Fruit fly (Drosophila melanogaster): ENCODE measurements around the gene lace.

The lace gene

DNA sequence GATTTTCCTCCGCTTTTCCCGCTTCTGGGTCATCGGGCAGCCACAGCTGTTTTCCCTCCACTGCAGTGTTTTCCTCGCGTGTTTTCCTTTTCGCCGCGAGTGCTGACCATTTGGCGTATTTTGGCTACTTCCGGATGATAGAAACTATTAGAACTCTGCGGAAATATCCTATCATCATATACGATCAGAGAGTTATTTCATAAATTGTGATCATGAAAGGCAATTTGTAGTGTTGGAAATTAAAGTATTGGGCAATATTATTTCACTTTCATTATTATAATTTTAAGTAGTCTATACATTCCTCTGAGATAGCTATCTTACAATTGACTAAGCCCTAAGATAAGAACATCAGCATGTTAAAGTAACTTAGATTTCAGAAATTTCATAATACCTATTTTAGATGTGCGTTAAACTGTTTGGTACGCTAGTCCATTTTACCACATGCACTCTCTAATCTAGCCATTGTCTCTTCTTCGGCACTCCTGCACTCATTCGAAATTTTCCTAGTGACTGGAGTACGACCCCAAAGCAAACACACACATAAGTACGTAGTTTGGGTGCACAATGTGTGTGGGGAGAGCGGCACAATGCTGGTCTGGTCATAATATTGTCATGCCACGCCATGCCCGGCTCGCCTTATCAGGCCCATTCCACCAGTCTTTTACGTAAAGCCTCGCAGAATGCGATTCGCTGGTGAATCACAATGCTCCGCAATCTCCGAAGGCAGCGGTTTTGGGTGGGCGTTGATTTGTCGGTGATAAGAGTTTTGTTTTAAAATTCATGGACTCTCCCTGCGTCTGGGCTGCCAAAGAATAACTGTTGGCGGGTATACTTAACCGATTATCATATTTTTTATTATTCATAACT, 1.0 kb downstream of the lace start (continued):
- TF ChIP-seq sens (GFP tag) (peak; percentile 71), Hey (tag; optimal IDR thresholded peaks at IDR 0.05) (peak; percentile 20), CG34376 (GFP tag; optimal IDR thresholded peaks at IDR 0.05) (peak; percentile 4), CG15479 (GFP tag; optimal IDR thresholded peaks at IDR 0.05) (peak; percentile 49), Pdp1 (GFP tag; optimal IDR thresholded peaks at IDR 0.05) (peak in 1 of 2 experiments; percentile 91), Nf-YB (GFP tag; optimal IDR thresholded peaks at IDR 0.05) (peak; percentile 29), hkb (optimal IDR thresholded peaks at IDR 0.05) (no peak), hkb (GFP tag; IDR thresholded peaks at IDR 0.05) (peak; percentile 26; the same call in 1 of the 2 replicates), rib (GFP tag; IDR thresholded peaks at IDR 0.05) (peak; percentile 19; the same call in 1 of the 2 replicates), ap (GFP tag; IDR thresholded peaks at IDR 0.05) (no peak), Trl (optimal IDR thresholded peaks at IDR 0.05) (peak in 1 of 2 experiments; percentile 41), Trl (GFP tag; optimal IDR thresholded peaks at IDR 0.05) (no peak), Oaz (GFP tag; IDR thresholded peaks at IDR 0.05) (no peak), sens-2 (GFP tag; IDR thresholded peaks at IDR 0.05) (peak; percentile 65)

DNA sequence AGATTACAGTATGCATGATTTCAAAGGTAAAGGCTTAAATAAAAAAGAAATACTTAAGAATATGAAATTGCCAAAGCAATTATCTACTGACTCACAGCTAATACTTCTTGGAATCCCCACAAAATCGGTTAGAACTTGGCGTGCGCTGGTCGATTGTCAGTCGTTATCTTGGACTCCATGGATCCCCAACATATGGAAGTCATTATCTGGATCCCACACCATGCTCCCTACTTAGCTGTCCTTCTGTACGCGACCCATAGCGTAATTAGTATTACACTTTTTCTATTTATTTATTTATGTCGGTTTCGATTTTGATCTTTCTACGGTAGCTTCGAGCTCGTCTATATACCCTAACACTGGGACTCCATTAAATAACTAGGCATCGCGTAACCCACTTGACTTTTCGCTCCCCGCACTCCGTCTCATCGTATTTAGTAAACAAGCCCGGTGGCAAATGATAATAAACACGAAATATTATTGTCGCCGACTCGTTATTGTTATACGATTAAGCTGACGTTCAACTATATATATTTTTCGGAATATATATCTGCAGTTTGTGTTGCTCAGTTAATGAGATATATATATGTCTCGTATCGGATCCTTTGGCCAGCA, 2.1 kb downstream of the lace start:
- no peak for TF ChIP-seq CG12155 (GFP tag; optimal IDR thresholded peaks at IDR 0.05)
- TF ChIP-seq prd (optimal IDR thresholded peaks at IDR 0.05), result no peak
- TF ChIP-seq prd (GFP tag; IDR thresholded peaks at IDR 0.05), result no peak
- no peak for TF ChIP-seq jing (GFP tag; optimal IDR thresholded peaks at IDR 0.05)
- no peak for TF ChIP-seq CG8765 (GFP tag; IDR thresholded peaks at IDR 0.05)
- TF ChIP-seq vnd (GFP tag; IDR thresholded peaks at IDR 0.05; ENCODE audit: partially characterized antibody), result peak; percentile 39; the same call in 2 of the 3 replicates
- peak in 1 of 2 experiments; percentile 93 for TF ChIP-seq Pdp1 (GFP tag; optimal IDR thresholded peaks at IDR 0.05)
- TF ChIP-seq onecut (GFP tag; IDR thresholded peaks at IDR 0.05), result no peak
- TF ChIP-seq sens-2 (GFP tag; IDR thresholded peaks at IDR 0.05), result no peak
- TF ChIP-seq Hey (tag; optimal IDR thresholded peaks at IDR 0.05), result no peak
- TF ChIP-seq CG3838 (GFP tag; optimal IDR thresholded peaks at IDR 0.05), result peak; percentile 6
- TF ChIP-seq crol (GFP tag; IDR thresholded peaks at IDR 0.05), result peak; percentile 70
- TF ChIP-seq ewg (GFP tag; optimal IDR thresholded peaks at IDR 0.05), result no peak
- peak; percentile 71 for TF ChIP-seq Med (GFP tag)
- TF ChIP-seq ATbp (GFP tag; optimal IDR thresholded peaks at IDR 0.05), result no peak
- TF ChIP-seq CG6813 (GFP tag; optimal IDR thresholded peaks at IDR 0.05), result peak; percentile 32
- TF ChIP-seq oc (tag; optimal IDR thresholded peaks at IDR 0.05), result no peak
- TF ChIP-seq mirr (GFP tag; optimal IDR thresholded peaks at IDR 0.05), result peak; percentile 62
- peak; percentile 71 for TF ChIP-seq D19A (tag; optimal IDR thresholded peaks at IDR 0.05)
- 0 out of 2 replicates have a peak, but pooled peaks have one; percentile 15 for TF ChIP-seq Xrp1 (GFP tag; IDR thresholded peaks at IDR 0.05)
- peak; percentile 40; the same call in 1 of the 2 replicates for TF ChIP-seq sob (GFP tag; IDR thresholded peaks at IDR 0.05)
- TF ChIP-seq gem (tag; optimal IDR thresholded peaks at IDR 0.05), result peak; percentile 7
- TF ChIP-seq GATAe (GFP tag; conservative IDR thresholded peaks at IDR 0.05), result 0 out of 2 replicates have a peak, but pooled peaks have one; percentile 36
- TF ChIP-seq sug (tag; optimal IDR thresholded peaks at IDR 0.05), result peak; percentile 22
- no peak for TF ChIP-seq Chrac-16 (GFP tag; optimal IDR thresholded peaks at IDR 0.05)
- no peak for TF ChIP-seq CG30020 (tag; optimal IDR thresholded peaks at IDR 0.05)
- TF ChIP-seq Hmr (GFP tag; optimal IDR thresholded peaks at IDR 0.05), result peak; percentile 11
- peak; percentile 4 for TF ChIP-seq Dek (tag; optimal IDR thresholded peaks at IDR 0.05)
- no peak for TF ChIP-seq CG10654 (GFP tag; optimal IDR thresholded peaks at IDR 0.05)
- peak; percentile 19 for TF ChIP-seq CG17385 (GFP tag; optimal IDR thresholded peaks at IDR 0.05)
- TF ChIP-seq Deaf1 (tag; optimal IDR thresholded peaks at IDR 0.05), result no peak
- no peak for TF ChIP-seq Asciz (GFP tag; optimal IDR thresholded peaks at IDR 0.05)
- TF ChIP-seq Lpt (GFP tag; optimal IDR thresholded peaks at IDR 0.05), result no peak
- TF ChIP-seq CG9876 (GFP tag; optimal IDR thresholded peaks at IDR 0.05), result no peak
- TF ChIP-seq twi (tag; optimal IDR thresholded peaks at IDR 0.05), result peak; percentile 59
- peak; percentile 76 for TF ChIP-seq exex (tag; optimal IDR thresholded peaks at IDR 0.05)

Measured in whole organism, embryonic.